Fruit fly (Drosophila melanogaster): ENCODE results near the gene Vti1b.
A peak's percentile ranks its signal among the peaks of the same experiment; 100 is the strongest.

Vti1b gene

DNA sequence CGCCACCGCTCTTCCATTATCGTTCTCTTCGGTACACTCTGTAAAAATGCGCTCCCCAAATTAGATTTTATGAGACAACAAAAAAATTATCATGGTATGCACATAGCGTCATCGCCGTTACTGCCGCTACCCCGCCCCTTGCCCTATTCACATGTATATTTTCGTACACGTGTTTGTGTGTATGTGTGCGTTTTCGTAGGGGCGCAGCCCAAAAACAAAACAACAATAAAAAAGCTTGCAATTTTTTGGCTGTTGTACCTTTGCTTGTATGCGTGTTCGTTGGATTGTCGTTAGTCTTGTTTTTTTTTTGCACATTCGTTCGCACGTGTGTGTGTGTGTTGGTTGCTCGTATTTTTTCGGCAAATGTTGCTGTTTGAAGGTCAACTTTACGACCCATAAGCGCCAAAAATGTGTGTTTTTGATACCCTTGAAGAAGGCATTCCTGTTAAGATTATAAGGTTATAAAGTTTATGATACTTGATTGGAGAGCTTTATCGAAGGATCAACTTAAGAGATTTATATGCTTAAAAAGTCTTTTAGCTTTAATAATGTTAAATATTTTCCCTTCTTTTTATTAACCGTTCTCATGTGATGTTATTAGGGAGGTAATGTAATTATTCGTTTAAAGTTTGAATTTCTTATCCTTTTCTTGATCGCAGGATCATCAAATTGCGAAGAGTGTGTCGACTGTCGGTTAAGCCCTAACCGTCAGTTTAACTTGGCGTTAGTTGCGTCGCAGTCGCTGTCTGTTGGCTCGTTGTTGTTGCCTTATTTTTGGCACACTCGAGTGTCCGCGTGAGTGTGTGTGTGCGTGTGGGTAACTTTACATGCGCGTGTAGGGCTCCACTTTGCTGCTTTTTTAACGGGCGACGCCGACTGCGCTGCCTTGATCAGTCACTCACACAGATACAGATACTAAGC, 51.5 kb downstream of the Vti1b start (continued):
- TF ChIP-seq dmrt93B (GFP tag; optimal IDR thresholded peaks at IDR 0.05) = peak; percentile 97
- peak; percentile 85 for TF ChIP-seq tai (GFP tag; optimal IDR thresholded peaks at IDR 0.05)
- TF ChIP-seq OdsH (GFP tag; optimal IDR thresholded peaks at IDR 0.05) = peak; percentile 99
- TF ChIP-seq Dif (GFP tag; optimal IDR thresholded peaks at IDR 0.05; ENCODE audit: partially characterized antibody) = peak; percentile 48
- TF ChIP-seq Myc (optimal IDR thresholded peaks at IDR 0.05) = no peak

DNA sequence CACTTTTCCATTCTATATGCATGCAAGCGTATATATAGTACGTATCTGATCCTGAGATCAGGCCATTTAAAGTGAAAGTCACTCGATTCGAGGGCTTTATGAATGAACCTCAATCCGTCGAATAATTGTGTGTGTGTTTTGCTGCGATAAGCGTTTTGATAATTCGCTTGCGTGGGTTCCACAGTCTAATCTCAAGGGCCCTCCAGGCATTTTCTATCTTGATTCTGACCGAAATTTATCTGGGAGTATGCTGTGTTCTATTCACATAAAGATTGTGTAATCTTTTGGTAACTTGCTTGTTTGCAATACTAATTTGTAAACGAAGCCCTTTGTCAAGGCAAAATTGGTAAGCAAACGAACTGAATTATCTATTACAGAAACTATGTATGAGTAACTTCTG, 52.4 kb downstream of the Vti1b start:
- no peak for TF ChIP-seq CG32264 (GFP tag; optimal IDR thresholded peaks at IDR 0.05)
- no peak for TF ChIP-seq Mio (GFP tag; optimal IDR thresholded peaks at IDR 0.05)
- TF ChIP-seq psq (GFP tag; optimal IDR thresholded peaks at IDR 0.05) = no peak
- TF ChIP-seq pan (optimal IDR thresholded peaks at IDR 0.05) = no peak
- TF ChIP-seq sv (GFP tag; optimal IDR thresholded peaks at IDR 0.05) = no peak
- no peak for TF ChIP-seq Myc (optimal IDR thresholded peaks at IDR 0.05)
- TF ChIP-seq CrebA (GFP tag; optimal IDR thresholded peaks at IDR 0.05; ENCODE audit: borderline replicate concordance) = no peak
- no peak for TF ChIP-seq brk (GFP tag; optimal IDR thresholded peaks at IDR 0.05)
- TF ChIP-seq CG9705 (GFP tag; optimal IDR thresholded peaks at IDR 0.05) = no peak
- no peak for TF ChIP-seq Dif (GFP tag; optimal IDR thresholded peaks at IDR 0.05; ENCODE audit: partially characterized antibody)
- TF ChIP-seq jim (GFP tag; optimal IDR thresholded peaks at IDR 0.05) = no peak
- TF ChIP-seq dmrt93B (GFP tag; optimal IDR thresholded peaks at IDR 0.05) = no peak
- TF ChIP-seq HLH106 (tag; optimal IDR thresholded peaks at IDR 0.05) = no peak
- TF ChIP-seq usp (GFP tag; optimal IDR thresholded peaks at IDR 0.05) = no peak
- TF ChIP-seq rgr (GFP tag; optimal IDR thresholded peaks at IDR 0.05) = no peak
- no peak for TF ChIP-seq woc (GFP tag; optimal IDR thresholded peaks at IDR 0.05)
- TF ChIP-seq Rel (GFP tag; optimal IDR thresholded peaks at IDR 0.05) = no peak
- no peak for TF ChIP-seq Rel (tag; optimal IDR thresholded peaks at IDR 0.05)
- no peak for TF ChIP-seq Hnf4 (GFP tag; optimal IDR thresholded peaks at IDR 0.05)
- TF ChIP-seq Hr83 (GFP tag; optimal IDR thresholded peaks at IDR 0.05; ENCODE audit: poor library complexity, severe bottlenecking) = no peak
- no peak for TF ChIP-seq Vsx2 (GFP tag; optimal IDR thresholded peaks at IDR 0.05; ENCODE audit: partially characterized antibody)
